Worm (Caenorhabditis elegans) whole organism, midembryonic: ENCODE measurements around the gene nsph-1.1.

Experiments
- T22C8.4 ChIP-seq: fragments of 200-800 bp; sonication (Bioruptor generic); IDR thresholded peaks from 2 replicates; pipeline ENCODE4 v1.3.6; 2022; ENCODE audit warnings: missing genetic modification characterization, missing compliant biosample characterization
- cog-1 ChIP-seq: sonication (generic microtip); optimal IDR thresholded peaks from 2 replicates; lab custom pipeline; 2016; ENCODE audit warnings: missing genetic modification characterization, missing compliant biosample characterization
- flt-1 ChIP-seq: fragments of 200-800 bp; sonication (Bioruptor generic); IDR thresholded peaks from 2 replicates; pipeline ENCODE4 v1.3.6; 2022; ENCODE audit warnings: missing genetic modification characterization, missing compliant biosample characterization
- klf-2 ChIP-seq: fragments of 200-800 bp; sonication (Bioruptor generic); conservative IDR thresholded peaks from 2 replicates; pipeline ENCODE4 v1.3.6; 2022; ENCODE audit warnings: missing genetic modification reagents, missing genetic modification characterization, missing compliant biosample characterization
- ref-1 ChIP-seq: fragments of 200-800 bp; sonication (Bioruptor generic); conservative IDR thresholded peaks from 2 replicates; pipeline ENCODE4 v1.3.6; 2022; ENCODE audit warnings: missing genetic modification reagents, missing genetic modification characterization, missing compliant biosample characterization
- tab-1 ChIP-seq: fragments of 200-800 bp; sonication (Bioruptor generic); IDR thresholded peaks from 2 replicates; pipeline ENCODE4 v1.3.6; 2022; ENCODE audit warnings: missing genetic modification characterization, missing compliant biosample characterization
- ztf-23 ChIP-seq: fragments of 200-800 bp; sonication (Bioruptor generic); IDR thresholded peaks from 2 replicates; pipeline ENCODE4 v1.3.6; 2022; ENCODE audit warnings: missing genetic modification reagents, missing genetic modification characterization, missing compliant biosample characterization

DNA sequence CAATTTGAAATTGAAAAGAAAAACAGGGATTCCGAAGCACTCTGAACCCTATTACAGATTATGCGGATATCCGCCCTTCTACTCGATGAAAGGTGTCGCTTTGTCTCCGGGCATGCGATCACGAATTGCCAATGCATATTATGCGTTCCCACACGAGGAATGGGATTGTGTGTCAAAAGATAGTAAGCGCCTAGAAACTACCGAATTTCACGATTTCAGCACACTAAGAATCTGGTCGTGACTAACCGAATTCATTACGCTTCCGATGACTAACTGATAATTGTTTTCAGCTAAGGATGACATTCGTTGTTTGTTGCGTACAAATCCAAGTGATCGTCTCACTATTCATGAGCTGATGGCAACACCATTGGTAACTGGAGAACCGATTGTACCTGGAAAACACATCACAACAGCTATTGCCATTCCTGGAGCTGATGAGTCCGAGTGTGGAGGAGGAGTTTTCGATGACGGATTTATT, 20.2 kb upstream of the nsph-1.1 start:
- no peak for TF ChIP-seq T22C8.4 (GFP tag; lab: Robert Waterston, UW)
- TF ChIP-seq tab-1 (GFP tag; lab: Robert Waterston, UW) = no peak
- no peak for TF ChIP-seq cog-1 (tag; lab: Kevin White, UChicago)
- no peak for TF ChIP-seq ztf-23 (GFP tag; lab: Robert Waterston, UW)
- no peak for TF ChIP-seq klf-2 (GFP tag; lab: Robert Waterston, UW)
- TF ChIP-seq ref-1 (GFP tag; lab: Robert Waterston, UW) = no peak
- no peak for TF ChIP-seq flt-1 (GFP tag; lab: Robert Waterston, UW)
